Fruit fly (Drosophila melanogaster) whole organism, prepupa: ENCODE data around the gene CG34138.

Source experiments
- Hr39 ChIP-seq: fragments of 200-800 bp; sonication (Bioruptor generic); optimal IDR thresholded peaks from 2 replicates; lab custom pipeline; 2016; ENCODE audit warnings: missing biosample characterization, missing genetic modification characterization
- fd59A ChIP-seq: fragments of 200-800 bp; sonication (Bioruptor generic); optimal IDR thresholded peaks from 2 replicates; lab custom pipeline; 2017; ENCODE audit warnings: missing biosample characterization, mild to moderate bottlenecking, missing genetic modification characterization, missing genetic modification reagents

dm6 chr3R:19682424-19682823 lies 47.7 kb downstream of the CG34138 start:
- no peak for TF ChIP-seq Hr39 (GFP tag; lab: Kevin White, UChicago)
- no peak for TF ChIP-seq fd59A (GFP tag; lab: Kevin White, UChicago)
